Fruit fly (Drosophila melanogaster) whole organism, wandering third instar larva: ENCODE measurements around the gene FucTA.

ENCODE experiments used
- Dfd ChIP-seq: fragments of >200 bp; optimal IDR thresholded peaks from 2 replicates; lab custom pipeline; 2017; ENCODE audit warnings: missing biosample characterization, missing genetic modification characterization
- Dif ChIP-seq: fragments of 200-275, 200-300 bp; sonication (Bioruptor generic); optimal IDR thresholded peaks from 2 replicates; lab custom pipeline; 2018; ENCODE audit warnings: missing biosample characterization, missing genetic modification characterization; ENCODE audit not compliant: partially characterized antibody
- Hr83 ChIP-seq: fragments of 200-300 bp; sonication (Bioruptor generic); optimal IDR thresholded peaks from 2 replicates; lab custom pipeline; 2016; ENCODE audit warnings: missing biosample characterization, mild to moderate bottlenecking, missing genetic modification characterization, moderate library complexity; ENCODE audit not compliant: poor library complexity, severe bottlenecking
- Jra ChIP-seq: sonication (Bioruptor generic); optimal IDR thresholded peaks from 2 replicates; lab custom pipeline; 2016; ENCODE audit warnings: missing biosample characterization, missing genetic modification characterization
- foxo ChIP-seq, 2 experiments: fragments of 200-800 bp; sonication (Bioruptor generic); optimal IDR thresholded peaks; 2 replicates in 1 of 2; 3 replicates in 1 of 2; lab custom pipeline; 2016 to 2017; ENCODE audit warnings: missing biosample characterization in 2 of 2, missing genetic modification characterization in 2 of 2
- jim ChIP-seq: fragments of 175-275, 200-325 bp; sonication (Bioruptor generic); optimal IDR thresholded peaks from 2 replicates; lab custom pipeline; 2016; ENCODE audit warnings: missing biosample characterization, mild to moderate bottlenecking, missing genetic modification characterization
- psq ChIP-seq: fragments of 200-800 bp; sonication (Bioruptor generic); optimal IDR thresholded peaks from 3 replicates; lab custom pipeline; 2017; ENCODE audit warnings: missing biosample characterization, mild to moderate bottlenecking, missing genetic modification characterization, moderate library complexity

DNA sequence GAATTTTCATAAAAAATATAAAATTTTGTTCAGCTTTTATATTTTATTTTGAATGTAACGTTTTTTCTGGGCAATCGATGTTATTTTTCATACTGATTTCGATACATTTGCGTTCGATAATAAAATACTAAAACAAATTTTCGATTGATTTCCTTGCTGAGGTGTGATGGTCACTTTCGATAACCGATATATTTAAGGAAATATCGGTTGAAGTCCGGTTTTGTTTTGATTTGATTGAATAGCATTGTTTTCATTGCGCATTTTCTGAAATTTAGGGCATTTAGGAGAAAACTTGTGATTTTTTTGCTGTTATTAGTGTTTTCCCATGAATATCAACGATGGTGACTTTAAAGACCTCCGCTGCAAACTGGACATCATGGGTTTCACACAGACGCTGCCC lies 30.4 kb upstream of the FucTA start, which contains the start of gene Cep135:
- TF ChIP-seq Dif (GFP tag; lab: Kevin White, UChicago) (no peak), jim (GFP tag; lab: Kevin White, UChicago) (no peak), Jra (GFP tag; lab: Kevin White, UChicago) (no peak), foxo (GFP tag; optimal IDR thresholded peaks at IDR 0.05; lab: Kevin White, UChicago) (no peak), Dfd (GFP tag; lab: Kevin White, UChicago) (no peak), Hr83 (no peak), psq (GFP tag; lab: Kevin White, UChicago) (no peak)
